Worm (Caenorhabditis elegans): Measurements from ENCODE around the gene dcr-1.

dcr-1 gene

ce11 chrIII:8043784-8044183, 36.3 kb downstream of the dcr-1 start:
- TF ChIP-seq snu-23 (GFP tag; optimal IDR thresholded peaks at IDR 0.05): peak; percentile 99
- TF ChIP-seq ceh-88 (GFP tag; IDR thresholded peaks at IDR 0.05): peak; percentile 92
- TF ChIP-seq nhr-20 (tag; optimal IDR thresholded peaks at IDR 0.05): peak; percentile 97
- peak; percentile 97 for TF ChIP-seq skn-1 (tag; optimal IDR thresholded peaks at IDR 0.05)
- no peak for TF ChIP-seq sptf-1 (tag; optimal IDR thresholded peaks at IDR 0.05)
- TF ChIP-seq pax-3 (tag; optimal IDR thresholded peaks at IDR 0.05): peak; percentile 97
- peak; percentile 98 for TF ChIP-seq mep-1 (tag; optimal IDR thresholded peaks at IDR 0.05)
- peak; percentile 95 for TF ChIP-seq nhr-85 (tag)
- peak; percentile 69 for TF ChIP-seq irx-1 (tag; optimal IDR thresholded peaks at IDR 0.05)
- TF ChIP-seq ceh-8 (GFP tag; optimal IDR thresholded peaks at IDR 0.05): peak; percentile 80
- TF ChIP-seq blmp-1 (tag; optimal IDR thresholded peaks at IDR 0.05): peak; percentile 87
- peak; percentile 96 for TF ChIP-seq hpl-2 (GFP tag; optimal IDR thresholded peaks at IDR 0.05)
- TF ChIP-seq ztf-11 (tag; optimal IDR thresholded peaks at IDR 0.05): peak in 1 of 2 experiments; percentile 93
- TF ChIP-seq ets-5 (GFP tag; IDR thresholded peaks at IDR 0.05): no peak
- peak; percentile 49 for TF ChIP-seq zip-4 (GFP tag; optimal IDR thresholded peaks at IDR 0.05)
- TF ChIP-seq lin-39 (tag; optimal IDR thresholded peaks at IDR 0.05): peak; percentile 69
- no peak for TF ChIP-seq nhr-84 (tag; optimal IDR thresholded peaks at IDR 0.05)
- peak; percentile 96 to 98 for TF ChIP-seq lsy-2 (tag; optimal IDR thresholded peaks at IDR 0.05)
- peak; percentile 86 for TF ChIP-seq unc-98 (GFP tag; IDR thresholded peaks at IDR 0.05)
- TF ChIP-seq nhr-237 (tag; optimal IDR thresholded peaks at IDR 0.05): peak; percentile 96
- peak; percentile 95 for TF ChIP-seq tbx-2 (tag; optimal IDR thresholded peaks at IDR 0.05)
- peak; percentile 97 for TF ChIP-seq jun-1 (tag; optimal IDR thresholded peaks at IDR 0.05)
- peak; percentile 50 for TF ChIP-seq unc-62 (GFP tag; optimal IDR thresholded peaks at IDR 0.05)
- no peak for TF ChIP-seq nhr-12 (tag; optimal IDR thresholded peaks at IDR 0.05)
- peak; percentile 96 for TF ChIP-seq nhr-90 (tag; optimal IDR thresholded peaks at IDR 0.05; ENCODE audit: poor library complexity)
- TF ChIP-seq C34B4.2 (tag; optimal IDR thresholded peaks at IDR 0.05): no peak
- peak; percentile 99 for TF ChIP-seq vab-15 (tag; optimal IDR thresholded peaks at IDR 0.05)
- TF ChIP-seq dpl-1 (GFP tag; optimal IDR thresholded peaks at IDR 0.05): peak; percentile 92 to 93 (median 92)
- TF ChIP-seq mef-2 (tag; optimal IDR thresholded peaks at IDR 0.05): peak; percentile 69
- TF ChIP-seq fkh-8 (tag; optimal IDR thresholded peaks at IDR 0.05): peak; percentile 99
- TF ChIP-seq nhr-77 (tag; optimal IDR thresholded peaks at IDR 0.05): peak; percentile 99
- TF ChIP-seq sox-4 (tag; optimal IDR thresholded peaks at IDR 0.05): peak; percentile 85
- TF ChIP-seq lin-14 (GFP tag; optimal IDR thresholded peaks at IDR 0.05): peak; percentile 98
- TF ChIP-seq xbp-1 (tag; optimal IDR thresholded peaks at IDR 0.05): peak; percentile 96
- TF ChIP-seq lir-3 (tag; optimal IDR thresholded peaks at IDR 0.05; ENCODE audit: poor library complexity): peak; percentile 97
- peak; percentile 80 for TF ChIP-seq F16B12.6 (tag; optimal IDR thresholded peaks at IDR 0.05)
- peak; percentile 99 for TF ChIP-seq fkh-10 (GFP tag; optimal IDR thresholded peaks at IDR 0.05)
- TF ChIP-seq hlh-4 (tag; optimal IDR thresholded peaks at IDR 0.05): no peak
- peak; percentile 87 for TF ChIP-seq ztf-4 (tag; optimal IDR thresholded peaks at IDR 0.05)
- no peak for TF ChIP-seq tlp-1 (tag; optimal IDR thresholded peaks at IDR 0.05)
- TF ChIP-seq sup-37 (GFP tag; optimal IDR thresholded peaks at IDR 0.05): peak; percentile 39
- peak; percentile 98 for TF ChIP-seq unc-130 (tag; optimal IDR thresholded peaks at IDR 0.05)
- TF ChIP-seq egl-13 (tag; optimal IDR thresholded peaks at IDR 0.05): peak; percentile 86
- peak; percentile 98 for TF ChIP-seq nhr-71 (tag; optimal IDR thresholded peaks at IDR 0.05)
- peak; percentile 95 for TF ChIP-seq ceh-63 (GFP tag; optimal IDR thresholded peaks at IDR 0.05)
- peak; percentile 99 for TF ChIP-seq ceh-82 (tag; optimal IDR thresholded peaks at IDR 0.05)
- TF ChIP-seq elt-3 (tag; optimal IDR thresholded peaks at IDR 0.05): peak; percentile 6 to 98 (median 74)
- TF ChIP-seq fkh-4 (tag; optimal IDR thresholded peaks at IDR 0.05; ENCODE audit: borderline replicate concordance): peak; percentile 79
- TF ChIP-seq ceh-90 (tag; optimal IDR thresholded peaks at IDR 0.05): peak; percentile 45
- peak; percentile 99 for TF ChIP-seq rnt-1 (tag; optimal IDR thresholded peaks at IDR 0.05)
- TF ChIP-seq dsc-1 (tag; optimal IDR thresholded peaks at IDR 0.05): peak; percentile 97
- peak; percentile 60 for TF ChIP-seq pqm-1 (tag; optimal IDR thresholded peaks at IDR 0.05)
- peak; percentile 89 for TF ChIP-seq aly-2 (tag; optimal IDR thresholded peaks at IDR 0.05)

Data from whole organism, L1 larva.